Worm (Caenorhabditis elegans) whole organism, mixed stage, embryonic: ENCODE data around the gene nhr-145.

Experiments
- M03D4.4 ChIP-seq: sonication (generic microtip); optimal IDR thresholded peaks from 2 replicates; lab custom pipeline; 2017; ENCODE audit warnings: mild to moderate bottlenecking, missing genetic modification characterization, missing compliant biosample characterization
- bed-3 ChIP-seq: fragments of 200-800 bp; sonication (Bioruptor generic); optimal IDR thresholded peaks from 3 replicates; lab custom pipeline; 2018; ENCODE audit warnings: mild to moderate bottlenecking, missing genetic modification characterization, moderate library complexity, missing compliant biosample characterization
- blmp-1 ChIP-seq: fragments of 150-350 bp; optimal IDR thresholded peaks from 2 replicates; lab custom pipeline; 2014; ENCODE audit warnings: missing biosample characterization, missing genetic modification characterization
- ceh-39 ChIP-seq: fragments of 150-350 bp; optimal IDR thresholded peaks from 2 replicates; lab custom pipeline; 2014; ENCODE audit warnings: missing biosample characterization, missing genetic modification characterization
- ceh-43 ChIP-seq: fragments of 200-800 bp; sonication (Bioruptor generic); optimal IDR thresholded peaks from 2 replicates; lab custom pipeline; 2018; ENCODE audit warnings: mild to moderate bottlenecking, missing genetic modification characterization, moderate library complexity, missing compliant biosample characterization
- ceh-83 ChIP-seq: fragments of 200-800 bp; sonication (Bioruptor generic); optimal IDR thresholded peaks from 2 replicates; lab custom pipeline; 2018; ENCODE audit warnings: mild to moderate bottlenecking, missing genetic modification characterization, missing compliant biosample characterization
- ces-1 ChIP-seq: fragments of 150-350 bp; optimal IDR thresholded peaks from 2 replicates; lab custom pipeline; 2014; ENCODE audit warnings: missing biosample characterization, missing genetic modification reagents, missing genetic modification characterization
- cnd-1 ChIP-seq: fragments of 200-800 bp; sonication (Bioruptor generic); optimal IDR thresholded peaks from 2 replicates; lab custom pipeline; 2018; ENCODE audit warnings: mild to moderate bottlenecking, missing genetic modification characterization, missing compliant biosample characterization
- drap-1 ChIP-seq: fragments of 200-800 bp; sonication (Bioruptor generic); optimal IDR thresholded peaks from 3 replicates; lab custom pipeline; 2018; ENCODE audit warnings: mild to moderate bottlenecking, missing genetic modification characterization, missing compliant biosample characterization
- elt-1 ChIP-seq: sonication (generic microtip); optimal IDR thresholded peaks from 2 replicates; lab custom pipeline; 2017; ENCODE audit warnings: missing genetic modification characterization, mild to moderate bottlenecking, missing compliant biosample characterization, antibody characterized with exemption, moderate library complexity, borderline replicate concordance; ENCODE audit not compliant: insufficient read depth
- flh-1 ChIP-seq: fragments of 200-800 bp; sonication (Bioruptor generic); optimal IDR thresholded peaks from 2 replicates; lab custom pipeline; 2018; ENCODE audit warnings: mild to moderate bottlenecking, missing genetic modification characterization, moderate library complexity, missing compliant biosample characterization
- ham-2 ChIP-seq: fragments of 200-800 bp; sonication (Bioruptor generic); optimal IDR thresholded peaks from 2 replicates; lab custom pipeline; 2018; ENCODE audit warnings: mild to moderate bottlenecking, missing genetic modification characterization, missing compliant biosample characterization
- hlh-1 ChIP-seq: fragments of 150-350 bp; optimal IDR thresholded peaks from 2 replicates; lab custom pipeline; 2014; ENCODE audit warnings: missing biosample characterization, missing genetic modification reagents, missing genetic modification characterization
- lin-13 ChIP-seq: fragments of 150-350 bp; optimal IDR thresholded peaks from 2 replicates; lab custom pipeline; 2014; ENCODE audit warnings: missing biosample characterization, missing genetic modification characterization
- lin-32 ChIP-seq: fragments of 200-800 bp; sonication (Bioruptor generic); optimal IDR thresholded peaks from 2 replicates; lab custom pipeline; 2018; ENCODE audit warnings: mild to moderate bottlenecking, missing genetic modification characterization, missing compliant biosample characterization
- lsy-2 ChIP-seq: fragments of 150-350 bp; optimal IDR thresholded peaks from 2 replicates; lab custom pipeline; 2014; ENCODE audit warnings: missing biosample characterization, missing genetic modification characterization
- mab-5 ChIP-seq: fragments of 150-350 bp; optimal IDR thresholded peaks from 2 replicates; lab custom pipeline; 2014; ENCODE audit warnings: missing biosample characterization, missing genetic modification characterization
- mep-1 ChIP-seq: fragments of 150-350 bp; optimal IDR thresholded peaks from 2 replicates; lab custom pipeline; 2017; ENCODE audit warnings: missing biosample characterization, missing genetic modification reagents, missing genetic modification characterization, inconsistent platforms
- mls-2 ChIP-seq: sonication (generic microtip); optimal IDR thresholded peaks from 2 replicates; lab custom pipeline; 2016; ENCODE audit warnings: mild to moderate bottlenecking, missing genetic modification characterization, moderate library complexity, missing compliant biosample characterization
- nhr-2 ChIP-seq: fragments of 150-350 bp; optimal IDR thresholded peaks from 2 replicates; lab custom pipeline; 2014; ENCODE audit warnings: missing biosample characterization, missing genetic modification characterization
- nhr-237 ChIP-seq: fragments of 150-350 bp; optimal IDR thresholded peaks from 2 replicates; lab custom pipeline; 2014; ENCODE audit warnings: missing biosample characterization, missing genetic modification characterization
- nhr-28 ChIP-seq: fragments of 150-350 bp; optimal IDR thresholded peaks from 2 replicates; lab custom pipeline; 2014; ENCODE audit warnings: missing biosample characterization, missing genetic modification characterization
- nhr-76 ChIP-seq: sonication (generic microtip); optimal IDR thresholded peaks from 2 replicates; lab custom pipeline; 2017; ENCODE audit warnings: missing biosample characterization, missing genetic modification characterization
- pha-4 ChIP-seq: fragments of 150-350 bp; optimal IDR thresholded peaks from 2 replicates; lab custom pipeline; 2018; ENCODE audit warnings: missing biosample characterization, missing genetic modification reagents, missing genetic modification characterization
- sem-2 ChIP-seq: fragments of 200-800 bp; sonication (Bioruptor generic); optimal IDR thresholded peaks from 2 replicates; lab custom pipeline; 2018; ENCODE audit warnings: mild to moderate bottlenecking, missing genetic modification characterization, missing compliant biosample characterization
- snpc-4 ChIP-seq: fragments of 150-350 bp; optimal IDR thresholded peaks from 2 replicates; lab custom pipeline; 2014; ENCODE audit warnings: missing biosample characterization, missing genetic modification characterization
- sptf-1 ChIP-seq: sonication (generic microtip); optimal IDR thresholded peaks from 2 replicates; lab custom pipeline; 2017; ENCODE audit warnings: mild to moderate bottlenecking, missing genetic modification characterization, moderate library complexity, missing compliant biosample characterization
- tbx-8 ChIP-seq: fragments of 200-800 bp; sonication (Bioruptor generic); optimal IDR thresholded peaks from 2 replicates; lab custom pipeline; 2018; ENCODE audit warnings: mild to moderate bottlenecking, missing genetic modification characterization, moderate library complexity, missing compliant biosample characterization
- unc-120 ChIP-seq: sonication (generic microtip); optimal IDR thresholded peaks from 2 replicates; lab custom pipeline; 2017; ENCODE audit warnings: missing genetic modification characterization, missing compliant biosample characterization; ENCODE audit not compliant: poor library complexity, severe bottlenecking
- unc-39 ChIP-seq: fragments of 150-350 bp; optimal IDR thresholded peaks from 2 replicates; lab custom pipeline; 2014; ENCODE audit warnings: missing biosample characterization, missing genetic modification characterization
- unc-62 ChIP-seq: fragments of 150-350 bp; optimal IDR thresholded peaks from 2 replicates; lab custom pipeline; 2014; ENCODE audit warnings: missing biosample characterization, missing genetic modification reagents, missing genetic modification characterization
- zip-8 ChIP-seq: fragments of 150-350 bp; optimal IDR thresholded peaks from 2 replicates; lab custom pipeline; 2014; ENCODE audit warnings: missing biosample characterization, missing genetic modification characterization
- ztf-11 ChIP-seq: fragments of 150-350 bp; optimal IDR thresholded peaks from 2 replicates; lab custom pipeline; 2014; ENCODE audit warnings: missing biosample characterization, missing genetic modification characterization

Gene nhr-145

DNA sequence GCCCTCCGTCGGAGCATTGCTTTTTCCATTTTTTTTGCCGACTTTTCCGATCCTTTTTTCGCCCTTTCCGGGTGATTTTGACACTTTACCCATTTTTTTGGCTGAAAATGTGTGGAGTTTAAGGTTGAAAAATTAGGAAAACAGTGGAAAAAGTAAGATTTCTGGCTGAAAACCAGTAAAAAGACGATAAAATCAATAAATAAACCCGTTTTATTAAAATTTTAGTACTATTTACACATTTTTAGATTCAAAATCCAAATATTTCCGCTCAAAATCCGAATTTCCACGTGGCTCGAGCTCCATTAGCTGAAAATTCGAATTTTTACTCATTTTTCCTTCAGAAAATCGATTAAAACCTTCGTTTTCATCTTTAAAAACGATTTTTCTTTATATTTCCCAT lies 30.8 kb downstream of the nhr-145 start, which contains the start of gene pro-3:
Gene pro-3, minus strand, starts transcription at position 101 of the 400 bp plus-strand sequence.
- TF ChIP-seq unc-120 (tag; lab: Kevin White, UChicago): no peak
- no peak for TF ChIP-seq mep-1 (tag; lab: Kevin White, UChicago)
- TF ChIP-seq bed-3 (GFP tag; lab: Kevin White, UChicago): no peak
- TF ChIP-seq hlh-1: no peak
- TF ChIP-seq elt-1 (tag; lab: Kevin White, UChicago): no peak
- TF ChIP-seq mab-5 (tag; lab: Kevin White, UChicago): no peak
- no peak for TF ChIP-seq lin-32 (GFP tag; lab: Kevin White, UChicago)
- TF ChIP-seq unc-62 (GFP tag; lab: Kevin White, UChicago): no peak
- TF ChIP-seq ceh-43: no peak
- TF ChIP-seq lsy-2 (tag; lab: Kevin White, UChicago): no peak
- no peak for TF ChIP-seq tbx-8 (GFP tag; lab: Kevin White, UChicago)
- TF ChIP-seq, all 35 proteins: peak for 0

DNA sequence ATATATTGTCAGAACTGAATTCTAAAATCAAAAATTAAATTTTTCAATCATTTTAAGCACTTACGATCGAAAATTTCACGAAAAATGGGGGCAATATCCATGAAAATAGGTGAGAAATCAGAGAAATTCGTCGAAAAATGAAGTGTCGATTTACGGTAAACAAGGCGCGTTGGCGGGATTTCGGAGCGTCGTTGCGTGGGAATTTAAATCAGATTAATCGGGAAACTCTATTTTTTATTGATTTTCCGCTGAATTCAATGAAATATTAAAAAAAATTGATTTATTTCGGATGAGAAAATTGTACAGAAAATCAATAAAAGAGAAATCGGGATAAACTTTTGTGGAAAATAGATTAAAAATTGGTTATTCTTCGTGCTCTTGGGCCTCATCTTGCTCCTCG lies 31.7 kb downstream of the nhr-145 start, which contains the start of gene Y39B6A.13:
Gene Y39B6A.13, minus strand, starts transcription at position 166 of the 400 bp plus-strand sequence.
- TF ChIP-seq lsy-2 (tag; lab: Kevin White, UChicago): peak; percentile 17
- no peak for TF ChIP-seq tbx-8 (GFP tag; lab: Kevin White, UChicago)
- TF ChIP-seq pha-4 (tag; lab: Kevin White, UChicago): peak; percentile 12
- TF ChIP-seq lin-13: peak; percentile 3
- TF ChIP-seq ces-1 (GFP tag; lab: Kevin White, UChicago): peak; percentile 86

DNA sequence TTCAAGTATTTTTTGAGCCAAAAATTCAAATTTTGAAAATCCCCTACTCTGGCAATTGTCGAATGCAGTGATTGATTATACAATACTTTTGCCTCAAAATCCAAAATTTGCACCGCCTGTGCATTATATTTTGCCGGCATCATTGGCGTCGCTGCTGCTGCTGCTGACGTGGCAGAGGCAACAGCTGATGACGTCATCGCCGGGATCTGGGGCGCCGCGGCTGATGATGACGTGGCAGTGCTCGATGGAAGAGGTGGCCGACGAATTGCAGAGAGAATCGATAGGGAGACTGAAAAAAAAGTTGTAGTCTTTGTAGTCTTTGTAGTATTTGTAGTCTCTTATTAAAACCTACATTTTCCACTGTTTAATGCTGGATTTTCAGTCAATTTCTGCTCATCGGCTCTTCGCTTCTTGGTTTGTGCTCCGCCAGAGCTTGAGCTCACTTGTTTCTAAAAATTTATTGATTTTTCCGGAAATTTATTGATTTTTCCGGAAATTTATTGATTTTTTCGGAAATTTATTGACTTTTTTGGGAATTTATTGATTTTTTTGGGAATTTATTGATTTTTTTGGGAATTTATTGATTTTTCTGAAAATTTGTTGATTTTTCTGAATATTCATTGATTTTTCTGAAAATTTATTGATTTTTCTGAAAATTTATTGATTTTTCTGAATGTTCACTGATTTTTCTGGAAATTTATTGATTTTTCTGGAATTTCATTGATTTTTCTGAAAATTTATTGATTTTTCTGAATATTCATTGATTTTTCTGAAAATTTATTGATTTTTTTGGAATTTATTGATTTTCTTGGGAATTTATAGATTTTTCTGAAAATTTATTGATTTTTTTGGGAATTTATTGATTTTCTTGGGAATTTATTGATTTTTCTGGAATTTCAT lies 33.5 kb downstream of the nhr-145 start:
- TF ChIP-seq zip-8 (peak; percentile 63), mab-5 (tag; lab: Kevin White, UChicago) (no peak), nhr-76 (no peak), unc-120 (tag; lab: Kevin White, UChicago) (no peak), unc-39 (tag; lab: Kevin White, UChicago) (no peak)

DNA sequence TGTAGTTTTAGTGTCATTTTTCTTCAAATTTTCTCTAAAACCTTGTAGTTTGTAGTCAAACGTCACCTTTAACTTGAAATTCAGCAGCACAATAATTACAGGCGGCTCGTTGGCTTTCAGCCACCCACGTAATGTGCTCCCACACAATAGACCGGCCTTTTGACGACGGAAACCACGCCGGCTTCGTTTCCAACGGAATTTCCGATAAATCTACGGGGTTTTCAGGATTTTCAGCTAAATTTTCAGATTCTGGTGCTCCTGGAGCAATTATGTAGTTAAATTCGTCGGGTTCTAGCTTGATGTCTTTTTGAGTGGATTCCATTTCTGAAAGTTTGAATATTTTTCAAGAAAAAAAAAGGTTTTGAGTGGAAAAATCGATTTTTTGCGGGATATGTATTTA lies 37.1 kb downstream of the nhr-145 start, which contains the start of gene bed-1:
Gene bed-1, minus strand, starts transcription at position 337 of the 400 bp plus-strand sequence.
- TF ChIP-seq M03D4.4 (no peak), nhr-76 (no peak), unc-39 (tag; lab: Kevin White, UChicago) (no peak), pha-4 (tag; lab: Kevin White, UChicago) (no peak), mep-1 (tag; lab: Kevin White, UChicago) (no peak), bed-3 (GFP tag; lab: Kevin White, UChicago) (no peak), ceh-43 (no peak), ces-1 (GFP tag; lab: Kevin White, UChicago) (no peak), drap-1 (GFP tag; lab: Kevin White, UChicago) (no peak), nhr-2 (tag; lab: Kevin White, UChicago) (no peak), unc-120 (tag; lab: Kevin White, UChicago) (no peak), unc-62 (GFP tag; lab: Kevin White, UChicago) (no peak), hlh-1 (no peak), elt-1 (tag; lab: Kevin White, UChicago) (no peak), lin-32 (GFP tag; lab: Kevin White, UChicago) (no peak), mls-2 (tag; lab: Kevin White, UChicago) (no peak), nhr-237 (no peak), ceh-39 (tag; lab: Kevin White, UChicago) (no peak)

DNA sequence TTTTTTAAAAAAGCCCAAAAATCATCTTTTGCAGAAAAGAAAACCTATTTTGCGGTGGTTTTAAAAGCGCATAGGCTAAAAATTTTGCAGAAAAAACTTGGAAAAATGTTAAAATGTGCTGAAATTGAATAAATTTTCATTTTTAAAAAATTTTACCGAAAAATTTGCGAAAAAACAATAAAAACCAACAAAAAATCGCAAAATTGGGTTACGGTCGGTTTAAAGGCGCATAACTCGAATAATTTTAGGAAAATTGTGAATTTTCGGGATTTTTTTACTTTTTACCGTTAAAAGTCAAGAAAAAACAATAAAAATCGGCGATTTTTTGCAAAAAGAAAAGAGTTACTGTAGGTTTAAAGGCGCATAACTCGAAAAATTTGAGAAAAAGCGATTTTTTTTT lies 37.7 kb downstream of the nhr-145 start:
- TF ChIP-seq blmp-1: no peak
- TF ChIP-seq nhr-237: no peak
- TF ChIP-seq pha-4 (tag; lab: Kevin White, UChicago): no peak
- TF ChIP-seq unc-39 (tag; lab: Kevin White, UChicago): no peak
- TF ChIP-seq lsy-2 (tag; lab: Kevin White, UChicago): no peak
- TF ChIP-seq lin-13: no peak
- no peak for TF ChIP-seq sem-2

DNA sequence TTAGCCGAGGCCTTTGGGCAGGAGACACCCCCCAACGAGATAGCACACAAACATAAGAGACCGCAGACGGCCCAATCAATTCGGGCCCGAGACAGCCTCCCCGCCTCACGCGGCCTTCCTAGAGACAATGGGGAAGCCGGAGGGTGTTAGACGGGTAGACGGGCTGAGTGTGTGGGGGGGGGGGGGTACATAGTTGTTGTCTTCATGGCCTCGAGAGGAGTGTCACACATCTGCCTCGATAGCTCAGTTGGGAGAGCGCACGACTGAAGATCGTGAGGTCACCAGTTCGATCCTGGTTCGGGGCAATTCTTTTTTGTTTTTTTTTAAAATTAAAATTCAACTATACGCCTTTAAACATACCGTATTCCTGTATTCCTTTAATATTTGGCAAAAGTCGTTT lies 38.3 kb downstream of the nhr-145 start:
- TF ChIP-seq cnd-1 (tag; lab: Kevin White, UChicago) (peak; percentile 90), drap-1 (GFP tag; lab: Kevin White, UChicago) (peak; percentile 98), blmp-1 (peak; percentile 5), zip-8 (no peak), nhr-76 (no peak), mls-2 (tag; lab: Kevin White, UChicago) (peak; percentile 92), bed-3 (GFP tag; lab: Kevin White, UChicago) (peak; percentile 59), hlh-1 (peak; percentile 5), pha-4 (tag; lab: Kevin White, UChicago) (no peak), lsy-2 (tag; lab: Kevin White, UChicago) (peak; percentile 19), unc-120 (tag; lab: Kevin White, UChicago) (peak; percentile 73), tbx-8 (GFP tag; lab: Kevin White, UChicago) (peak; percentile 62), ztf-11 (no peak), sem-2 (peak; percentile 75), sptf-1 (tag; lab: Kevin White, UChicago) (peak; percentile 89), ceh-43 (peak; percentile 79), nhr-28 (tag; lab: Kevin White, UChicago) (no peak), ham-2 (GFP tag; lab: Kevin White, UChicago) (peak; percentile 79), unc-62 (GFP tag; lab: Kevin White, UChicago) (peak; percentile 19), ceh-83 (peak; percentile 92), ces-1 (GFP tag; lab: Kevin White, UChicago) (peak; percentile 20), flh-1 (GFP tag; lab: Kevin White, UChicago) (peak; percentile 52), snpc-4 (tag; lab: Kevin White, UChicago) (no peak)
